Worm (Caenorhabditis elegans) whole organism, L4 larva: Measurements from ENCODE around the gene stdh-3.

ENCODE experiments used
- ces-1 ChIP-seq: fragments of 150-350 bp; sonication (generic microtip); optimal IDR thresholded peaks from 4 replicates; lab custom pipeline; 2014; ENCODE audit warnings: missing biosample characterization, missing genetic modification reagents, missing genetic modification characterization
- madf-5 ChIP-seq, 2 experiments: fragments of 200-800 bp; sonication (Bioruptor generic); IDR thresholded peaks; 2 replicates each; pipeline ENCODE4 v1.3.6; 2022; ENCODE audit warnings: missing compliant biosample characterization in 2 of 2, missing genetic modification characterization in 2 of 2
- nhr-76 ChIP-seq: fragments of 150-350 bp; optimal IDR thresholded peaks from 2 replicates; lab custom pipeline; 2014; ENCODE audit warnings: missing biosample characterization, missing genetic modification characterization
- ztf-11 ChIP-seq: fragments of 150-350 bp; optimal IDR thresholded peaks from 2 replicates; lab custom pipeline; 2014; ENCODE audit warnings: missing biosample characterization, missing genetic modification characterization

- TF ChIP-seq ztf-11 (no peak), madf-5 (GFP tag; IDR thresholded peaks at IDR 0.05; lab: Robert Waterston, UW) (no peak), nhr-76 (no peak), ces-1 (no peak)
Measured at ce11 chrV:13946385-13947019, 42.1 kb downstream of the stdh-3 start, which contains the start of the genes srx-10 and clec-226.
